Worm (Caenorhabditis elegans) whole organism, young adult: ENCODE results near the gene lido-12.

ENCODE experiments used
- B0035.1 ChIP-seq: sonication (generic microtip); optimal IDR thresholded peaks from 2 replicates; lab custom pipeline; 2016; ENCODE audit warnings: missing genetic modification characterization, mild to moderate bottlenecking, missing compliant biosample characterization, missing genotype, missing genetic modification reagents
- B0261.1 ChIP-seq: sonication (generic microtip); optimal IDR thresholded peaks from 2 replicates; lab custom pipeline; 2016; ENCODE audit warnings: mild to moderate bottlenecking, missing genetic modification characterization, moderate library complexity, missing compliant biosample characterization
- B0336.3 ChIP-seq: fragments of 200-800 bp; sonication (Bioruptor generic); IDR thresholded peaks from 2 replicates; pipeline ENCODE4 v1.3.6; 2022; ENCODE audit warnings: missing genetic modification characterization, missing compliant biosample characterization
- C06A6.2 ChIP-seq: fragments of 200-800 bp; sonication (Bioruptor generic); conservative IDR thresholded peaks from 2 replicates; pipeline ENCODE4 v1.3.6; 2022; ENCODE audit warnings: missing genetic modification characterization, missing compliant biosample characterization
- D2030.7 ChIP-seq: fragments of 200-800 bp; sonication (Bioruptor generic); IDR thresholded peaks from 2 replicates; pipeline ENCODE4 v1.3.6; 2022; ENCODE audit warnings: missing genetic modification reagents, missing genetic modification characterization, missing compliant biosample characterization
- F10E7.11 ChIP-seq: sonication (generic microtip); optimal IDR thresholded peaks from 2 replicates; lab custom pipeline; 2017; ENCODE audit warnings: mild to moderate bottlenecking, missing genetic modification characterization, moderate library complexity, missing compliant biosample characterization
- F33H1.4 ChIP-seq: fragments of 200-800 bp; sonication (Bioruptor generic); IDR thresholded peaks from 2 replicates; pipeline ENCODE4 v1.3.6; 2022; ENCODE audit warnings: missing genetic modification reagents, missing genetic modification characterization, missing compliant biosample characterization
- F37B4.10 ChIP-seq: fragments of 200-800 bp; sonication (Bioruptor generic); IDR thresholded peaks from 2 replicates; pipeline ENCODE4 v1.3.6; 2022; ENCODE audit warnings: missing genetic modification characterization, missing compliant biosample characterization
- F39B2.1 ChIP-seq: fragments of 200-800 bp; sonication (Bioruptor generic); IDR thresholded peaks from 2 replicates; pipeline ENCODE4 v1.3.6; 2022; ENCODE audit warnings: missing genetic modification reagents, missing genetic modification characterization, missing compliant biosample characterization
- F52B5.7 ChIP-seq: sonication (generic microtip); optimal IDR thresholded peaks from 2 replicates; lab custom pipeline; 2016; ENCODE audit warnings: mild to moderate bottlenecking, missing genetic modification characterization, missing compliant biosample characterization
- K12H6.12 ChIP-seq: fragments of 200-800 bp; sonication (Bioruptor generic); optimal IDR thresholded peaks from 2 replicates; lab custom pipeline; 2018; ENCODE audit warnings: mild to moderate bottlenecking, missing genetic modification characterization, missing compliant biosample characterization
- T07F8.4 ChIP-seq: sonication (generic microtip); optimal IDR thresholded peaks from 2 replicates; lab custom pipeline; 2016; ENCODE audit warnings: mild to moderate bottlenecking, missing genetic modification characterization, moderate library complexity, missing compliant biosample characterization
- T26A5.8 ChIP-seq: sonication (generic microtip); optimal IDR thresholded peaks from 2 replicates; lab custom pipeline; 2016; ENCODE audit warnings: missing genetic modification characterization, missing compliant biosample characterization
- Y53F4B.3 ChIP-seq: fragments of 200-800 bp; sonication (Bioruptor generic); IDR thresholded peaks from 2 replicates; pipeline ENCODE4 v1.3.6; 2022; ENCODE audit warnings: missing genetic modification reagents, missing genetic modification characterization, missing compliant biosample characterization
- bed-2 ChIP-seq: fragments of 200-800 bp; sonication (Bioruptor generic); IDR thresholded peaks from 2 replicates; pipeline ENCODE4 v1.3.6; 2022; ENCODE audit warnings: missing genetic modification reagents, missing genetic modification characterization, missing compliant biosample characterization
- ccch-3 ChIP-seq: fragments of 200-800 bp; sonication (Bioruptor generic); optimal IDR thresholded peaks from 2 replicates; lab custom pipeline; 2018; ENCODE audit warnings: mild to moderate bottlenecking, missing genetic modification characterization, missing compliant biosample characterization
- cebp-2 ChIP-seq: fragments of 200-800 bp; sonication (Bioruptor generic); IDR thresholded peaks from 2 replicates; pipeline ENCODE4 v1.3.6; 2022; ENCODE audit warnings: missing genetic modification characterization, missing compliant biosample characterization
- ceh-79 ChIP-seq: sonication (generic microtip); optimal IDR thresholded peaks from 2 replicates; lab custom pipeline; 2017; ENCODE audit warnings: mild to moderate bottlenecking, missing genetic modification characterization, missing compliant biosample characterization
- die-1 ChIP-seq: sonication (generic microtip); optimal IDR thresholded peaks from 2 replicates; lab custom pipeline; 2016; ENCODE audit warnings: missing genotype, mild to moderate bottlenecking, missing genetic modification characterization, missing compliant biosample characterization
- dox-1 ChIP-seq: fragments of 200-800 bp; sonication (Bioruptor generic); IDR thresholded peaks from 2 replicates; pipeline ENCODE4 v1.3.6; 2022; ENCODE audit warnings: missing genetic modification reagents, missing genetic modification characterization, missing compliant biosample characterization
- efl-1 ChIP-seq: fragments of 150-350 bp; optimal IDR thresholded peaks from 2 replicates; lab custom pipeline; 2014; ENCODE audit warnings: missing biosample characterization, missing genetic modification reagents, missing genetic modification characterization
- egl-44 ChIP-seq: fragments of 200-800 bp; sonication (Bioruptor generic); IDR thresholded peaks from 2 replicates; pipeline ENCODE4 v1.3.6; 2022; ENCODE audit warnings: missing genetic modification reagents, missing genetic modification characterization, missing compliant biosample characterization
- him-1 ChIP-seq: sonication (generic microtip); optimal IDR thresholded peaks from 2 replicates; lab custom pipeline; 2016; ENCODE audit warnings: missing genotype, missing genetic modification reagents, missing genetic modification characterization, missing compliant biosample characterization
- hlh-12 ChIP-seq: sonication (generic microtip); optimal IDR thresholded peaks from 2 replicates; lab custom pipeline; 2016; ENCODE audit warnings: missing genetic modification characterization, missing compliant biosample characterization
- hlh-26 ChIP-seq: fragments of 200-800 bp; sonication (Bioruptor generic); conservative IDR thresholded peaks from 2 replicates; pipeline ENCODE4 v1.3.6; 2022; ENCODE audit warnings: missing genetic modification reagents, missing genetic modification characterization, missing compliant biosample characterization
- hmg-20 ChIP-seq: fragments of 200-800 bp; sonication (Bioruptor generic); IDR thresholded peaks from 2 replicates; pipeline ENCODE4 v1.3.6; 2022; ENCODE audit warnings: missing genetic modification reagents, missing genetic modification characterization, missing compliant biosample characterization
- lag-1 ChIP-seq: fragments of 200-800 bp; sonication (Bioruptor generic); IDR thresholded peaks from 2 replicates; pipeline ENCODE4 v1.3.6; 2022; ENCODE audit warnings: missing genetic modification reagents, missing genetic modification characterization, missing compliant biosample characterization
- lin-54 ChIP-seq: fragments of 200-800 bp; sonication (Bioruptor generic); optimal IDR thresholded peaks from 2 replicates; lab custom pipeline; 2018; ENCODE audit warnings: mild to moderate bottlenecking, missing genetic modification characterization, missing compliant biosample characterization
- lsy-27 ChIP-seq: sonication (generic microtip); optimal IDR thresholded peaks from 2 replicates; lab custom pipeline; 2017; ENCODE audit warnings: missing genetic modification characterization, mild to moderate bottlenecking, missing compliant biosample characterization, antibody characterized with exemption, missing genotype, borderline replicate concordance; ENCODE audit not compliant: insufficient read depth
- madf-8 ChIP-seq: fragments of 200-800 bp; sonication (Bioruptor generic); conservative IDR thresholded peaks from 2 replicates; pipeline ENCODE4 v1.3.6; 2022; ENCODE audit warnings: missing genetic modification reagents, missing genetic modification characterization, missing compliant biosample characterization
- mel-28 ChIP-seq: sonication (generic microtip); optimal IDR thresholded peaks from 2 replicates; lab custom pipeline; 2016; ENCODE audit warnings: borderline replicate concordance, mild to moderate bottlenecking, missing genetic modification characterization, missing compliant biosample characterization
- mes-4 ChIP-seq: sonication (generic microtip); optimal IDR thresholded peaks from 2 replicates; lab custom pipeline; 2016; ENCODE audit warnings: missing genotype, missing genetic modification characterization, missing compliant biosample characterization
- mxl-1 ChIP-seq: sonication (generic microtip); optimal IDR thresholded peaks from 2 replicates; lab custom pipeline; 2016; ENCODE audit warnings: missing genetic modification characterization, missing compliant biosample characterization
- nfya-2 ChIP-seq: fragments of 200-800 bp; sonication (Bioruptor generic); IDR thresholded peaks from 2 replicates; pipeline ENCODE4 v1.3.6; 2022; ENCODE audit warnings: missing genetic modification reagents, missing genetic modification characterization, missing compliant biosample characterization
- nfyb-1 ChIP-seq: fragments of 200-800 bp; sonication (Bioruptor generic); IDR thresholded peaks from 2 replicates; pipeline ENCODE4 v1.3.6; 2022; ENCODE audit warnings: missing genetic modification reagents, missing genetic modification characterization, missing compliant biosample characterization
- rec-8 ChIP-seq, 2 experiments: sonication (generic microtip); optimal IDR thresholded peaks; 2 replicates each; lab custom pipeline; 2016; ENCODE audit warnings: mild to moderate bottlenecking in 2 of 2, missing genetic modification characterization in 2 of 2, missing genetic modification reagents in 2 of 2, missing genotype in 2 of 2, missing biosample characterization in 1 of 2, missing compliant biosample characterization in 1 of 2, moderate library complexity in 1 of 2
- repo-1 ChIP-seq: sonication (generic microtip); optimal IDR thresholded peaks from 2 replicates; lab custom pipeline; 2017; ENCODE audit warnings: mild to moderate bottlenecking, missing genetic modification characterization, missing compliant biosample characterization
- rpc-1 ChIP-seq, 2 experiments: fragments of 150-350 bp in 1 of 2; sonication (generic microtip) in 1 of 2; optimal IDR thresholded peaks; 2 replicates each; lab custom pipeline; 2014 to 2018; ENCODE audit warnings: missing biosample characterization in 1 of 2, missing genetic modification characterization in 1 of 2, missing genetic modification reagents in 1 of 2, missing genotype in 1 of 2
- snpc-1.1 ChIP-seq: sonication (generic microtip); optimal IDR thresholded peaks from 2 replicates; lab custom pipeline; 2017; ENCODE audit warnings: missing genetic modification characterization, mild to moderate bottlenecking, missing compliant biosample characterization, antibody characterized with exemption, moderate library complexity, missing genotype, missing genetic modification reagents; ENCODE audit not compliant: insufficient read depth
- snpc-3.4 ChIP-seq: sonication (generic microtip); optimal IDR thresholded peaks from 2 replicates; lab custom pipeline; 2017; ENCODE audit warnings: missing genetic modification characterization, mild to moderate bottlenecking, missing compliant biosample characterization, antibody characterized with exemption, moderate library complexity, missing genotype, missing genetic modification reagents
- snpc-4 ChIP-seq, 5 experiments: fragments of 150-350 bp in 1 of 5; sonication (generic microtip) in 4 of 5; optimal IDR thresholded peaks; 2 replicates each; lab custom pipeline; 2014 to 2018; ENCODE audit warnings: missing genetic modification characterization in 5 of 5, missing biosample characterization in 3 of 5, antibody characterized with exemption in 2 of 5, mild to moderate bottlenecking in 2 of 5, missing compliant biosample characterization in 2 of 5, missing genotype in 2 of 5, moderate library complexity in 2 of 5, missing genetic modification reagents in 1 of 5
- sptf-2 ChIP-seq: fragments of 200-800 bp; sonication (Bioruptor generic); optimal IDR thresholded peaks from 2 replicates; lab custom pipeline; 2018; ENCODE audit warnings: mild to moderate bottlenecking, missing genetic modification characterization, missing compliant biosample characterization
- tbx-9 ChIP-seq: sonication (generic microtip); optimal IDR thresholded peaks from 2 replicates; lab custom pipeline; 2016; ENCODE audit warnings: borderline replicate concordance, missing genetic modification characterization, inconsistent platforms, missing compliant biosample characterization
- ztf-22 ChIP-seq: fragments of 200-800 bp; sonication (Bioruptor generic); optimal IDR thresholded peaks from 2 replicates; lab custom pipeline; 2018; ENCODE audit warnings: mild to moderate bottlenecking, missing genetic modification characterization, moderate library complexity, missing compliant biosample characterization
- ztf-26 ChIP-seq: sonication (generic microtip); optimal IDR thresholded peaks from 2 replicates; lab custom pipeline; 2017; ENCODE audit warnings: missing genetic modification characterization, missing compliant biosample characterization
- ztf-3 ChIP-seq: fragments of 200-800 bp; sonication (Bioruptor generic); optimal IDR thresholded peaks from 2 replicates; lab custom pipeline; 2018; ENCODE audit warnings: mild to moderate bottlenecking, missing genetic modification characterization, missing compliant biosample characterization
- ztf-6 ChIP-seq: fragments of 200-800 bp; sonication (Bioruptor generic); IDR thresholded peaks from 2 replicates; pipeline ENCODE4 v1.3.6; 2022; ENCODE audit warnings: missing genetic modification reagents, missing genetic modification characterization, missing compliant biosample characterization

Gene lido-12

ce11 chrII:3056266-3056872, 50.8 kb downstream of the lido-12 start, which contains the start of gene lin-8 (continued):
- no peak for TF ChIP-seq hlh-12
- no peak for TF ChIP-seq sptf-2
- TF ChIP-seq lag-1 (GFP tag; lab: Robert Waterston, UW): no peak
- no peak for TF ChIP-seq snpc-1.1 (tag; lab: Kevin White, UChicago)
- TF ChIP-seq B0035.1 (tag; lab: Kevin White, UChicago): no peak
- no peak for TF ChIP-seq nfya-2 (GFP tag; lab: Robert Waterston, UW)
- no peak for TF ChIP-seq ztf-26 (tag; lab: Kevin White, UChicago)
- TF ChIP-seq die-1: no peak
- TF ChIP-seq F39B2.1 (GFP tag; lab: Robert Waterston, UW): no peak
- TF ChIP-seq F37B4.10 (GFP tag; lab: Robert Waterston, UW): no peak
- no peak for TF ChIP-seq K12H6.12
- TF ChIP-seq hmg-20 (GFP tag; lab: Robert Waterston, UW): no peak
- no peak for TF ChIP-seq ztf-6 (GFP tag; lab: Robert Waterston, UW)
- TF ChIP-seq madf-8 (GFP tag; lab: Robert Waterston, UW): peak; percentile 78
- no peak for TF ChIP-seq Y53F4B.3 (GFP tag; lab: Robert Waterston, UW)
- TF ChIP-seq B0261.1 (tag; lab: Kevin White, UChicago): peak; percentile 2
- no peak for TF ChIP-seq lsy-27 (tag; lab: Kevin White, UChicago)
- TF ChIP-seq mel-28 (tag; lab: Kevin White, UChicago): no peak
- TF ChIP-seq ceh-79 (tag; lab: Kevin White, UChicago): no peak
- peak; percentile 84 for TF ChIP-seq F33H1.4
- no peak for TF ChIP-seq lin-54 (GFP tag; lab: Kevin White, UChicago)
- no peak for TF ChIP-seq F52B5.7
- 0 out of 2 replicates have a peak, but pooled peaks have one; percentile 18 for TF ChIP-seq nfyb-1 (GFP tag; lab: Robert Waterston, UW)
- no peak for TF ChIP-seq F10E7.11 (tag; lab: Kevin White, UChicago)
- no peak for TF ChIP-seq mes-4
- TF ChIP-seq rec-8 (tag; optimal IDR thresholded peaks at IDR 0.05; lab: Kevin White, UChicago): no peak
- TF ChIP-seq D2030.7 (GFP tag; lab: Robert Waterston, UW): peak; percentile 79
- TF ChIP-seq him-1 (tag; lab: Kevin White, UChicago): peak; percentile 76
- no peak for TF ChIP-seq egl-44 (GFP tag; lab: Robert Waterston, UW)
- TF ChIP-seq efl-1 (GFP tag; lab: Kevin White, UChicago): no peak
- TF ChIP-seq rpc-1 (optimal IDR thresholded peaks at IDR 0.05; lab: Kevin White, UChicago): no peak
- no peak for TF ChIP-seq rpc-1 (tag; optimal IDR thresholded peaks at IDR 0.05; lab: Kevin White, UChicago)
- no peak for TF ChIP-seq bed-2 (GFP tag; lab: Robert Waterston, UW)
- TF ChIP-seq mxl-1 (tag; lab: Kevin White, UChicago): no peak
- TF ChIP-seq T26A5.8 (tag; lab: Kevin White, UChicago): no peak
- TF ChIP-seq cebp-2 (GFP tag; lab: Robert Waterston, UW): no peak
- no peak for TF ChIP-seq C06A6.2 (GFP tag; lab: Robert Waterston, UW)
- TF ChIP-seq snpc-4 (GFP tag; optimal IDR thresholded peaks at IDR 0.05; lab: Kevin White, UChicago): no peak
- TF ChIP-seq snpc-4 (tag; optimal IDR thresholded peaks at IDR 0.05; lab: Kevin White, UChicago): peak in 1 of 4 experiments; percentile 9
- peak; percentile 40 for TF ChIP-seq snpc-3.4 (tag; lab: Kevin White, UChicago)
- TF ChIP-seq dox-1 (GFP tag; lab: Robert Waterston, UW): peak; percentile 48; the same call in 1 of the 2 replicates
- TF ChIP-seq T07F8.4 (tag; lab: Kevin White, UChicago): no peak
- 0 out of 2 replicates have a peak, but pooled peaks have one; percentile 18 for TF ChIP-seq B0336.3 (GFP tag; lab: Robert Waterston, UW)
- no peak for TF ChIP-seq ztf-3 (GFP tag; lab: Kevin White, UChicago)
- TF ChIP-seq tbx-9 (tag; lab: Kevin White, UChicago): no peak
- no peak for TF ChIP-seq ccch-3
- no peak for TF ChIP-seq repo-1 (tag; lab: Kevin White, UChicago)
- TF ChIP-seq hlh-26: no peak
- no peak for TF ChIP-seq ztf-22 (GFP tag; lab: Kevin White, UChicago)
